Worm (Caenorhabditis elegans) whole organism, L2 larva: ENCODE results near the gene K08E5.1.
A peak's percentile ranks its signal among the peaks of the same experiment; 100 is the strongest.

ENCODE experiments used
- F13H6.1 ChIP-seq: sonication (generic microtip); optimal IDR thresholded peaks from 2 replicates; lab custom pipeline; 2016; ENCODE audit warnings: missing genetic modification characterization, missing compliant biosample characterization
- ZK546.5 ChIP-seq: sonication (generic microtip); optimal IDR thresholded peaks from 2 replicates; lab custom pipeline; 2017; ENCODE audit warnings: missing biosample characterization, missing genetic modification characterization
- lin-11 ChIP-seq: fragments of 150-350 bp; sonication (generic microtip); optimal IDR thresholded peaks from 2 replicates; lab custom pipeline; 2014; ENCODE audit warnings: missing biosample characterization, missing genetic modification characterization, inconsistent platforms, mixed read lengths
- mdl-1 ChIP-seq, 2 experiments: fragments of 150-350 bp in 1 of 2; sonication (generic microtip) in 1 of 2; optimal IDR thresholded peaks; 2 replicates each; lab custom pipeline; 2017; ENCODE audit warnings: missing biosample characterization in 2 of 2, missing genetic modification characterization in 2 of 2
- nhr-237 ChIP-seq: fragments of 150-350 bp; optimal IDR thresholded peaks from 2 replicates; lab custom pipeline; 2014; ENCODE audit warnings: missing biosample characterization, missing genetic modification characterization
- skn-1 ChIP-seq: sonication (generic microtip); optimal IDR thresholded peaks from 2 replicates; lab custom pipeline; 2017; ENCODE audit warnings: missing biosample characterization, missing genetic modification characterization
- zag-1 ChIP-seq: fragments of 150-350 bp; optimal IDR thresholded peaks from 2 replicates; lab custom pipeline; 2014; ENCODE audit warnings: missing biosample characterization, missing genetic modification characterization

- no peak for TF ChIP-seq F13H6.1 (tag; lab: Kevin White, UChicago)
- no peak for TF ChIP-seq ZK546.5
- no peak for TF ChIP-seq skn-1 (tag; lab: Kevin White, UChicago)
- no peak for TF ChIP-seq nhr-237 (tag; lab: Kevin White, UChicago)
- no peak for TF ChIP-seq mdl-1 (tag; optimal IDR thresholded peaks at IDR 0.05; lab: Kevin White, UChicago)
- TF ChIP-seq zag-1 (tag; lab: Kevin White, UChicago): no peak
- TF ChIP-seq lin-11 (tag; lab: Kevin White, UChicago): peak; percentile 19
These were observed 4.1 kb upstream of the K08E5.1 start for ce11 chrIII:10150710-10151109.
